Worm (Caenorhabditis elegans): ENCODE results near the gene C09E7.10.

C09E7.10 gene

DNA sequence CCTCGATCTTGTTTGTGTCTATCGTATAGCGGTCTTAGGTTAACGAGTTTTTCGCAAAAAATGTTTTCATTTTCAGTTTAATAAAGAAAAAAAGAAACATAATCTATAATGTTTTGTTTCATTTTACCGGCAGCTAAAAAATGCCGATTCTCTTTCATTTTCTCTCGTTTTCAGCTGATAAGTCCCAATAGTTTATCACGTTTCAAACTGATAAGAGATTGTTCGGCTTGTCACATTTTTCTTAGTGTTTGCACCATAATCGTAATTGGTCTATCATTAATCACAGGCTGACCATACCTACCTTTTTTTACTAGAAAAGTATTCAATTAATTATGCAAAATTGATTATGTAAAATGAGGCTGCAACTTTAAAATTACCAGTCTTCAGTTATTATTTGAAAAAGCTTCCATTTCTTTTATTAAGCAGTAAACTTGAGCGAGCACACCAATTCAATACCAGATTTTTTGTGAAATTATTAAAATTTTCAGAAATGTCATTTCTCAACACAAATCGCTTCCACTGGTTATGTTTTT, 24.6 kb downstream of the C09E7.10 start, which contains the start of gene F23F12.13:
Gene F23F12.13 (plus strand): TSS at position 483 of the 533 bp plus-strand sequence.
- TF ChIP-seq unc-62 (GFP tag; optimal IDR thresholded peaks at IDR 0.05) = no peak

- TF ChIP-seq unc-62 (GFP tag; optimal IDR thresholded peaks at IDR 0.05) = no peak
Observed at ce11 chrIII:6492807-6493206, 27.0 kb downstream of the C09E7.10 start, which contains the start of gene srb-11. Gene srb-11 (minus strand): TSS chrIII:6492907.

ce11 chrIII:6490989-6491388, 28.9 kb downstream of the C09E7.10 start:
- TF ChIP-seq unc-62 (GFP tag; optimal IDR thresholded peaks at IDR 0.05) = no peak

ce11 chrIII:6489493-6489892, 30.4 kb downstream of the C09E7.10 start, which contains the start of gene rpt-3:
Gene rpt-3 (plus strand): TSS chrIII:6489793.
- TF ChIP-seq unc-62 (GFP tag; optimal IDR thresholded peaks at IDR 0.05) = no peak

ce11 chrIII:6488916-6489315, 30.9 kb downstream of the C09E7.10 start:
- TF ChIP-seq unc-62 (GFP tag; optimal IDR thresholded peaks at IDR 0.05) = no peak

DNA sequence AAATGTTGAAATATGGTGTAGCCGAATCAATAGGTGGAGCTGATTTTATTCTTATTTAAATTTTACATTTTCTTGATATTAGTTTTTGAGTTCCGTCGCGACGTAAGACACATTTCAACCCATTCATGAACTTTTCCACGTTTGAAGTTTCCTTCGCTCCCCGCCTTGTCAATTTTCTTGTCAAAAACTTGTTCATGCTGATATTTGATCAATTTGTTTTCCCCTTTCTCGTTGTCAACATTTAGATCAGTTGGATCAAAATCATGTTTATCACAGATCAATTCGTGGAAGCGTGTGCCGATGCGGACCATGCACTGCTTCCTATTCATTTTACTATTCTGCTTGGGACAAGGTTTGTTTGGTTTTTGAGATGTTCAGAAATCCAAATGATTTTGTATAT, 36.9 kb downstream of the C09E7.10 start, which contains the start of gene chtb-2:
Gene chtb-2 (plus strand): TSS at position 301 of the 400 bp plus-strand sequence.
- TF ChIP-seq unc-62 (GFP tag; optimal IDR thresholded peaks at IDR 0.05) = no peak

DNA sequence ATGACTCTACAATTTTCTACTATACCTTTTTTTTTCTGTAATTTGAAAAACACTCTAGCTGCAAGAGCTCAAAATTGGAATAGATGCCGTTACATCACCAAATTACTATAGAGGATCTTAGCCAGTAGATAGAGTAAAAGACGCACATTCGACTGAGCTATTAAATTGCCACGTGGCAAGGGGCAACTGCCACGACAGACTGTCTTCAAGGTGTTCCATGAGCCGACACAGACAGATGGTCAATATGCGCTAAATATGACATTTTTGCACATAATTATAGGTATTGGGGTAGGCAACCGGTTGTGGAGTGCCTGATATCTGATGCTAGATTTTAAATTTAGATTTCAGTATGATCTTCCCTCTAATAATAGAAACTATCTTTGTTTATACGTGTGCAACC, 40.4 kb downstream of the C09E7.10 start:
- no peak for TF ChIP-seq unc-62 (GFP tag; optimal IDR thresholded peaks at IDR 0.05)

- TF ChIP-seq unc-62 (GFP tag; optimal IDR thresholded peaks at IDR 0.05) = no peak
Observed at ce11 chrIII:6478256-6479004, 41.4 kb downstream of the C09E7.10 start, which contains the start of gene zip-8. Gene zip-8 (plus strand): TSS chrIII:6478955.

ce11 chrIII:6476380-6476779, 43.5 kb downstream of the C09E7.10 start:
- TF ChIP-seq unc-62 (GFP tag; optimal IDR thresholded peaks at IDR 0.05) = no peak

- no peak for TF ChIP-seq unc-62 (GFP tag; optimal IDR thresholded peaks at IDR 0.05)
Observed at ce11 chrIII:6471451-6471850, 48.4 kb downstream of the C09E7.10 start, which contains the start of gene wht-6. Gene wht-6 (plus strand): TSS chrIII:6471751.
